Worm (Caenorhabditis elegans) whole organism, L2 larva: ENCODE results near the gene acbp-8.

Source experiments
- C34F6.9 ChIP-seq: fragments of 150-350 bp; optimal IDR thresholded peaks from 2 replicates; lab custom pipeline; 2014; ENCODE audit warnings: missing biosample characterization, missing genetic modification characterization
- R02D3.7 ChIP-seq: fragments of 150-350 bp; optimal IDR thresholded peaks from 2 replicates; lab custom pipeline; 2014; ENCODE audit warnings: missing biosample characterization, missing genetic modification characterization
- Y55F3AM.14 ChIP-seq: fragments of 200-800 bp; sonication (Bioruptor generic); optimal IDR thresholded peaks from 2 replicates; lab custom pipeline; 2018; ENCODE audit warnings: mild to moderate bottlenecking, missing genetic modification characterization, missing compliant biosample characterization
- ZK546.5 ChIP-seq: sonication (generic microtip); optimal IDR thresholded peaks from 2 replicates; lab custom pipeline; 2017; ENCODE audit warnings: missing biosample characterization, missing genetic modification characterization
- alr-1 ChIP-seq: fragments of 150-350 bp; optimal IDR thresholded peaks from 2 replicates; lab custom pipeline; 2014; ENCODE audit warnings: missing biosample characterization, missing genetic modification characterization
- aly-2 ChIP-seq: fragments of 150-350 bp; optimal IDR thresholded peaks from 2 replicates; lab custom pipeline; 2014; ENCODE audit warnings: missing biosample characterization, missing genetic modification characterization
- ama-1 ChIP-seq: fragments of 150-350 bp; optimal IDR thresholded peaks from 2 replicates; lab custom pipeline; 2018; ENCODE audit warnings: inconsistent platforms
- blmp-1 ChIP-seq: sonication (generic microtip); optimal IDR thresholded peaks from 2 replicates; lab custom pipeline; 2017; ENCODE audit warnings: missing genetic modification characterization, mild to moderate bottlenecking, missing compliant biosample characterization, antibody characterized with exemption, moderate library complexity; ENCODE audit not compliant: insufficient read depth
- ceh-16 ChIP-seq: fragments of 150-350 bp; optimal IDR thresholded peaks from 2 replicates; lab custom pipeline; 2014; ENCODE audit warnings: missing biosample characterization, missing genetic modification characterization
- crh-2 ChIP-seq: sonication (generic microtip); optimal IDR thresholded peaks from 2 replicates; lab custom pipeline; 2017; ENCODE audit warnings: missing biosample characterization, missing genetic modification characterization
- dmd-4 ChIP-seq: sonication (generic microtip); optimal IDR thresholded peaks from 2 replicates; lab custom pipeline; 2017; ENCODE audit warnings: missing biosample characterization, missing genetic modification characterization
- egl-27 ChIP-seq: sonication (generic microtip); optimal IDR thresholded peaks from 3 replicates; lab custom pipeline; 2017; ENCODE audit warnings: missing biosample characterization, missing genetic modification reagents, missing genetic modification characterization
- elt-1 ChIP-seq: fragments of 150-350 bp; optimal IDR thresholded peaks from 2 replicates; lab custom pipeline; 2014; ENCODE audit warnings: missing biosample characterization, missing genetic modification characterization
- elt-3 ChIP-seq: sonication (generic microtip); optimal IDR thresholded peaks from 2 replicates; lab custom pipeline; 2017; ENCODE audit warnings: missing biosample characterization, missing genetic modification characterization
- fos-1 ChIP-seq: fragments of 150-350 bp; optimal IDR thresholded peaks from 2 replicates; lab custom pipeline; 2014; ENCODE audit warnings: missing biosample characterization, missing genetic modification characterization
- lin-11 ChIP-seq: fragments of 150-350 bp; sonication (generic microtip); optimal IDR thresholded peaks from 2 replicates; lab custom pipeline; 2014; ENCODE audit warnings: missing biosample characterization, missing genetic modification characterization, inconsistent platforms, mixed read lengths
- lsy-2 ChIP-seq, 2 experiments: fragments of 150-350 bp in 1 of 2; sonication (generic microtip) in 1 of 2; optimal IDR thresholded peaks; 2 replicates each; lab custom pipeline; 2014 to 2017; ENCODE audit warnings: missing biosample characterization in 2 of 2, missing genetic modification characterization in 2 of 2
- mab-5 ChIP-seq: fragments of 150-350 bp; optimal IDR thresholded peaks from 2 replicates; lab custom pipeline; 2014; ENCODE audit warnings: missing biosample characterization, missing genetic modification characterization
- mbf-1 ChIP-seq: sonication (generic microtip); optimal IDR thresholded peaks from 2 replicates; lab custom pipeline; 2017; ENCODE audit warnings: missing biosample characterization, missing genetic modification characterization
- mdl-1 ChIP-seq, 2 experiments: fragments of 150-350 bp in 1 of 2; sonication (generic microtip) in 1 of 2; optimal IDR thresholded peaks; 2 replicates each; lab custom pipeline; 2017; ENCODE audit warnings: missing biosample characterization in 2 of 2, missing genetic modification characterization in 2 of 2
- nhr-10 ChIP-seq: sonication (generic microtip); optimal IDR thresholded peaks from 2 replicates; lab custom pipeline; 2017; ENCODE audit warnings: missing biosample characterization, missing genetic modification characterization
- nhr-11 ChIP-seq: fragments of 150-350 bp; optimal IDR thresholded peaks from 2 replicates; lab custom pipeline; 2014; ENCODE audit warnings: missing biosample characterization, missing genetic modification characterization
- nhr-129 ChIP-seq: fragments of 150-350 bp; optimal IDR thresholded peaks from 2 replicates; lab custom pipeline; 2014; ENCODE audit warnings: missing biosample characterization, missing genetic modification characterization
- nhr-21 ChIP-seq: fragments of 150-350 bp; optimal IDR thresholded peaks from 2 replicates; lab custom pipeline; 2014; ENCODE audit warnings: missing biosample characterization, missing genetic modification characterization
- nhr-237 ChIP-seq: fragments of 150-350 bp; optimal IDR thresholded peaks from 2 replicates; lab custom pipeline; 2014; ENCODE audit warnings: missing biosample characterization, missing genetic modification characterization
- nhr-25 ChIP-seq: fragments of 150-350 bp; sonication (generic microtip); optimal IDR thresholded peaks from 3 replicates; lab custom pipeline; 2014; ENCODE audit warnings: missing biosample characterization, missing genetic modification characterization
- peb-1 ChIP-seq: fragments of 150-350 bp; optimal IDR thresholded peaks from 2 replicates; lab custom pipeline; 2014; ENCODE audit warnings: missing biosample characterization, missing genetic modification characterization
- sem-4 ChIP-seq: fragments of 150-350 bp; optimal IDR thresholded peaks from 2 replicates; lab custom pipeline; 2014; ENCODE audit warnings: missing biosample characterization, missing genetic modification reagents, missing genetic modification characterization
- sma-3 ChIP-seq: sonication (generic microtip); optimal IDR thresholded peaks from 2 replicates; lab custom pipeline; 2016; ENCODE audit warnings: missing genetic modification reagents, missing genetic modification characterization, missing compliant biosample characterization
- sma-9 ChIP-seq, 2 experiments: fragments of 150-350 bp in 1 of 2; sonication (generic microtip) in 1 of 2; optimal IDR thresholded peaks; 2 replicates each; lab custom pipeline; 2014 to 2016; ENCODE audit warnings: missing genetic modification characterization in 2 of 2, mild to moderate bottlenecking in 1 of 2, missing biosample characterization in 1 of 2, missing compliant biosample characterization in 1 of 2, missing genetic modification reagents in 1 of 2, moderate library complexity in 1 of 2
- snpc-4 ChIP-seq: fragments of 150-350 bp; optimal IDR thresholded peaks from 2 replicates; lab custom pipeline; 2014; ENCODE audit warnings: missing biosample characterization, missing genetic modification characterization
- unc-39 ChIP-seq: fragments of 150-350 bp; optimal IDR thresholded peaks from 2 replicates; lab custom pipeline; 2014; ENCODE audit warnings: missing biosample characterization, missing genetic modification characterization
- unc-55 ChIP-seq: fragments of 150-350 bp; sonication (generic microtip); optimal IDR thresholded peaks from 3 replicates; lab custom pipeline; 2014; ENCODE audit warnings: missing biosample characterization, missing genetic modification reagents, missing genetic modification characterization
- unc-62 ChIP-seq: fragments of 150-350 bp; optimal IDR thresholded peaks from 2 replicates; lab custom pipeline; 2014; ENCODE audit warnings: missing biosample characterization, missing genetic modification reagents, missing genetic modification characterization
- zag-1 ChIP-seq: fragments of 150-350 bp; optimal IDR thresholded peaks from 2 replicates; lab custom pipeline; 2014; ENCODE audit warnings: missing biosample characterization, missing genetic modification characterization
- ztf-1 ChIP-seq: fragments of 200-800 bp; sonication (Bioruptor generic); conservative IDR thresholded peaks from 2 replicates; pipeline ENCODE4 v1.3.6; 2022; ENCODE audit warnings: missing genetic modification characterization, missing compliant biosample characterization
- ztf-11 ChIP-seq: sonication (generic microtip); optimal IDR thresholded peaks from 2 replicates; lab custom pipeline; 2017; ENCODE audit warnings: missing biosample characterization, missing genetic modification characterization

acbp-8 gene

DNA sequence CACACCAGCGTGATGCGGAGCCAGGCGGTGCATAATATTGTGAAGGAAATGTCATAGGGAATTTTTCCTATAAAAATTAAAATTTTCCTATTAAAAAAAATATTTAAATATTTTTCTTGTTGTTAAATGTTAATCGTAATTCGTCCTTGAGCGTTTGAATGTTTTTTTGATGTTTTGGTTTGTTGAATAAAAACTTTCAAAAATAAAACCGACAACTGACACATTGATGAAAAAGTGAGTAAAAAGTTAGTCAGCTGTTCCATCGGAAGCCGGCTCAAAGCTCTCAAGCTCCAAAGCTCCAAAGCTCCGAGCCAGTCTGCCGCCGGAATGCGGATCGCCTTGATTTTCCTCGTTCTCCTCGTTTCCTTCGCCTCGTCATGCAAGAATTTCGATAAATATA lies 10.2 kb upstream of the acbp-8 start, which contains the start of gene Y71H2B.4:
Gene Y71H2B.4, plus strand, starts transcription at position 301 of the 400 bp plus-strand sequence.
- TF ChIP-seq alr-1 (tag; lab: Kevin White, UChicago) (no peak), nhr-10 (tag; lab: Kevin White, UChicago) (no peak), sma-3 (GFP tag; lab: Kevin White, UChicago) (no peak), nhr-25 (tag; lab: Kevin White, UChicago) (no peak)

- TF ChIP-seq nhr-25 (tag; lab: Kevin White, UChicago) (peak; percentile 19), Y55F3AM.14 (GFP tag; lab: Kevin White, UChicago) (no peak), sma-3 (GFP tag; lab: Kevin White, UChicago) (no peak), mab-5 (tag; lab: Kevin White, UChicago) (no peak), lsy-2 (tag; optimal IDR thresholded peaks at IDR 0.05; lab: Kevin White, UChicago) (peak; percentile 6 to 66), unc-62 (GFP tag; lab: Kevin White, UChicago) (no peak), lin-11 (tag; lab: Kevin White, UChicago) (no peak), crh-2 (tag; lab: Kevin White, UChicago) (peak; percentile 1), unc-55 (peak; percentile 41), nhr-129 (no peak), ama-1 (lab: Kevin White, UChicago) (no peak), C34F6.9 (tag; lab: Kevin White, UChicago) (no peak)
These were observed 9.3 kb upstream of the acbp-8 start, which contains the start of gene ppfr-4 for ce11 chrIII:2619559-2619958. ppfr-4 (plus strand) TSS chrIII:2619936.

DNA sequence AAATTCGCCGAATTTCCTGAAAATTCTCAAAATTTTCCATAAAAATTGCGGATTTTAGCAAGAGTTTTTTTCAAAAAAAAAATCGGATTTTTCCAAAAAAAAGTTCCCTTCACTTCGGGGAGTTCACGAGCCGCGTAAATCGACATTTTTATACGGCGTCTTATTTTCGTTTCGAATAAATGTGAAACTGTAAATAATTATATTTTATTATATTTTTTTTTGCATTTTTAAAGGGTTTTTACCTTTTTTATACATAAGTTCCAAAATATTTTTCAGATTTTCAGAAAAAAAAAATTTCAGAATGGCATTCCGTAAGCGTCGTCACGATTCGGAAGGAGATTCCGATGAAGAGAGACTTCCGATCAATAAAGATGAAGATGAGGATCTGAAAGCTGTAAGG lies 5.9 kb upstream of the acbp-8 start, which contains the start of gene Y71H2B.2:
Gene Y71H2B.2, plus strand, starts transcription at position 301 of the 400 bp plus-strand sequence.
- TF ChIP-seq nhr-21 (tag; lab: Kevin White, UChicago): no peak
- TF ChIP-seq ZK546.5: no peak
- no peak for TF ChIP-seq nhr-25 (tag; lab: Kevin White, UChicago)

DNA sequence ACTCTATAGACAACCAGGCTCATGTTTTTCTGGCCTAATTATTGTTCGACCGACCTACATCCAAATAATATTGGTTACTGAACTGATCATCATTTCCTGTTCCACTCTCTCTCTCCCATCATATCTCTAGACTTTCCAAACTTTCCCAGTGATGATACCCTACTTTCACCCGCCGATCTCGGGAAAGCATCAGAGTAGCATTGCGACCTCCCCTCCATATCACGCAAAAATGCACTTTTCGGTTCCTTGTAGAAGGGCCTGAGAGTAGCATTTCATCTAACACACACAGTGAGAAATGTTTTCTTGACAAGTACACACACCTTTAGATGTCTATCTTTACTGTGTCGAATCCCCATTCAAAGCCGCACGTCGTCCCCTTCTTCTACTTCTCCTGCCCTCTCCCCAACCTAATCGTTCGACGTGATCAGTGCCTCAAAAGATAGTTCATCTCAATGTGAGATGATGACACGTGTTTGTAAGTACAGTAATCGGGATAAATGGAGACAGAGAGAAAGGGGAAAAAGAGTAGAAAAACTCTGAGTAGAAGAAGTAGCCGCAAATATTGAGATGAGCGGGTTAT lies 4.1 kb downstream of the acbp-8 start:
- peak; percentile 6 for TF ChIP-seq sma-3 (GFP tag; lab: Kevin White, UChicago)
- TF ChIP-seq sma-9 (GFP tag; optimal IDR thresholded peaks at IDR 0.05; lab: Kevin White, UChicago): peak; percentile 69
- no peak for TF ChIP-seq sma-9 (tag; optimal IDR thresholded peaks at IDR 0.05; lab: Kevin White, UChicago)
- TF ChIP-seq dmd-4 (tag; lab: Kevin White, UChicago): no peak
- no peak for TF ChIP-seq sem-4
- TF ChIP-seq nhr-237 (tag; lab: Kevin White, UChicago): no peak
- TF ChIP-seq elt-1: peak; percentile 73
- TF ChIP-seq nhr-21 (tag; lab: Kevin White, UChicago): peak; percentile 70
- TF ChIP-seq nhr-25 (tag; lab: Kevin White, UChicago): peak; percentile 21
- TF ChIP-seq ceh-16 (tag; lab: Kevin White, UChicago): peak; percentile 83
- TF ChIP-seq ztf-1: 0 out of 2 replicates have a peak, but pooled peaks have one; percentile 54
- no peak for TF ChIP-seq ama-1 (lab: Kevin White, UChicago)
- no peak for TF ChIP-seq nhr-11
- TF ChIP-seq snpc-4: no peak
- TF ChIP-seq egl-27: peak; percentile 40
- peak in 1 of 2 experiments; percentile 46 for TF ChIP-seq lsy-2 (tag; optimal IDR thresholded peaks at IDR 0.05; lab: Kevin White, UChicago)
- peak; percentile 84 for TF ChIP-seq blmp-1
- TF ChIP-seq, all 48 proteins: peak for 10

- no peak for TF ChIP-seq crh-2 (tag; lab: Kevin White, UChicago)
- no peak for TF ChIP-seq aly-2 (tag; lab: Kevin White, UChicago)
- no peak for TF ChIP-seq R02D3.7 (tag; lab: Kevin White, UChicago)
- TF ChIP-seq blmp-1: peak; percentile 92
- TF ChIP-seq elt-1: no peak
- no peak for TF ChIP-seq ztf-11
- TF ChIP-seq nhr-21 (tag; lab: Kevin White, UChicago): peak; percentile 34
- TF ChIP-seq lsy-2 (tag; optimal IDR thresholded peaks at IDR 0.05; lab: Kevin White, UChicago): no peak
- no peak for TF ChIP-seq fos-1 (tag; lab: Kevin White, UChicago)
- no peak for TF ChIP-seq peb-1 (tag; lab: Kevin White, UChicago)
- TF ChIP-seq unc-39 (tag; lab: Kevin White, UChicago): no peak
- no peak for TF ChIP-seq elt-3
- TF ChIP-seq mdl-1 (tag; optimal IDR thresholded peaks at IDR 0.05; lab: Kevin White, UChicago): no peak
- TF ChIP-seq egl-27: peak; percentile 36
- TF ChIP-seq sma-9 (GFP tag; optimal IDR thresholded peaks at IDR 0.05; lab: Kevin White, UChicago): peak; percentile 40
- no peak for TF ChIP-seq sma-9 (tag; optimal IDR thresholded peaks at IDR 0.05; lab: Kevin White, UChicago)
- peak; percentile 11 for TF ChIP-seq ceh-16 (tag; lab: Kevin White, UChicago)
- no peak for TF ChIP-seq mbf-1
- TF ChIP-seq zag-1 (tag; lab: Kevin White, UChicago): no peak
- TF ChIP-seq nhr-10 (tag; lab: Kevin White, UChicago): no peak
- no peak for TF ChIP-seq nhr-25 (tag; lab: Kevin White, UChicago)
- no peak for TF ChIP-seq ztf-1
- no peak for TF ChIP-seq unc-55
These were observed 5.8 kb downstream of the acbp-8 start for ce11 chrIII:2634577-2634976.
